Fruit fly (Drosophila melanogaster): ENCODE results near the gene CG2663.

- TF ChIP-seq dl (GFP tag; optimal IDR thresholded peaks at IDR 0.05; ENCODE audit: insufficient read depth in 1 of 2, partially characterized antibody in 2 of 2): no peak
- TF ChIP-seq sage (GFP tag; optimal IDR thresholded peaks at IDR 0.05): no peak
- no peak for TF ChIP-seq Abd-B (GFP tag; optimal IDR thresholded peaks at IDR 0.05)
- no peak for TF ChIP-seq usp (GFP tag; optimal IDR thresholded peaks at IDR 0.05)
- TF ChIP-seq psq (GFP tag; optimal IDR thresholded peaks at IDR 0.05): no peak
Measured at dm6 chr3R:5387996-5388395, 15.9 kb downstream of the CG2663 start.
